Worm (Caenorhabditis elegans) whole organism, young adult: ENCODE measurements around the gene cogc-4.
A peak's percentile ranks its signal among the peaks of the same experiment; 100 is the strongest.

Experiments used
- B0261.1 ChIP-seq: sonication (generic microtip); optimal IDR thresholded peaks from 2 replicates; lab custom pipeline; 2016; ENCODE audit warnings: mild to moderate bottlenecking, missing genetic modification characterization, moderate library complexity, missing compliant biosample characterization
- D2030.7 ChIP-seq: fragments of 200-800 bp; sonication (Bioruptor generic); IDR thresholded peaks from 2 replicates; pipeline ENCODE4 v1.3.6; 2022; ENCODE audit warnings: missing genetic modification reagents, missing genetic modification characterization, missing compliant biosample characterization
- F22D6.2 ChIP-seq: sonication (generic microtip); optimal IDR thresholded peaks from 2 replicates; lab custom pipeline; 2016; ENCODE audit warnings: mild to moderate bottlenecking, missing genetic modification characterization, missing compliant biosample characterization
- F23B12.7 ChIP-seq: sonication (generic microtip); optimal IDR thresholded peaks from 2 replicates; lab custom pipeline; 2017; ENCODE audit warnings: missing genetic modification characterization, mild to moderate bottlenecking, missing compliant biosample characterization, antibody characterized with exemption, moderate library complexity; ENCODE audit not compliant: insufficient read depth
- F33H1.4 ChIP-seq: fragments of 200-800 bp; sonication (Bioruptor generic); IDR thresholded peaks from 2 replicates; pipeline ENCODE4 v1.3.6; 2022; ENCODE audit warnings: missing genetic modification reagents, missing genetic modification characterization, missing compliant biosample characterization
- F39B2.1 ChIP-seq: fragments of 200-800 bp; sonication (Bioruptor generic); IDR thresholded peaks from 2 replicates; pipeline ENCODE4 v1.3.6; 2022; ENCODE audit warnings: missing genetic modification reagents, missing genetic modification characterization, missing compliant biosample characterization
- F57A8.1 ChIP-seq: fragments of 200-800 bp; sonication (Bioruptor generic); optimal IDR thresholded peaks from 2 replicates; lab custom pipeline; 2018; ENCODE audit warnings: mild to moderate bottlenecking, missing genetic modification characterization, moderate library complexity, missing compliant biosample characterization
- Y53F4B.3 ChIP-seq: fragments of 200-800 bp; sonication (Bioruptor generic); IDR thresholded peaks from 2 replicates; pipeline ENCODE4 v1.3.6; 2022; ENCODE audit warnings: missing genetic modification reagents, missing genetic modification characterization, missing compliant biosample characterization
- Y67H2A.10 ChIP-seq: fragments of 200-800 bp; sonication (Bioruptor generic); conservative IDR thresholded peaks from 2 replicates; pipeline ENCODE4 v1.3.6; 2022; ENCODE audit warnings: missing genetic modification reagents, missing genetic modification characterization, missing compliant biosample characterization
- ZK185.1 ChIP-seq: sonication (generic microtip); optimal IDR thresholded peaks from 2 replicates; lab custom pipeline; 2016; ENCODE audit warnings: mild to moderate bottlenecking, missing genetic modification characterization, missing compliant biosample characterization; ENCODE audit not compliant: poor library complexity, severe bottlenecking
- ama-1 ChIP-seq, 3 experiments: fragments of 150-350 bp in 1 of 3; sonication (generic microtip) in 2 of 3; optimal IDR thresholded peaks; 2 replicates each; lab custom pipeline; 2014 to 2018; ENCODE audit warnings: missing biosample characterization in 2 of 3, missing genetic modification characterization in 2 of 3, missing genetic modification reagents in 2 of 3
- attf-3 ChIP-seq: fragments of 200-800 bp; sonication (Bioruptor generic); conservative IDR thresholded peaks from 2 replicates; pipeline ENCODE4 v1.3.6; 2022; ENCODE audit warnings: missing genetic modification reagents, missing genetic modification characterization, missing compliant biosample characterization
- ceh-100 ChIP-seq: fragments of 200-800 bp; sonication (Bioruptor generic); IDR thresholded peaks from 2 replicates; pipeline ENCODE4 v1.3.6; 2022; ENCODE audit warnings: missing genetic modification reagents, missing genetic modification characterization, missing compliant biosample characterization
- ceh-91 ChIP-seq: fragments of 200-800 bp; sonication (Bioruptor generic); IDR thresholded peaks from 2 replicates; pipeline ENCODE4 v1.3.6; 2022; ENCODE audit warnings: missing genetic modification reagents, missing genetic modification characterization, missing compliant biosample characterization
- die-1 ChIP-seq: sonication (generic microtip); optimal IDR thresholded peaks from 2 replicates; lab custom pipeline; 2016; ENCODE audit warnings: missing genotype, mild to moderate bottlenecking, missing genetic modification characterization, missing compliant biosample characterization
- dpl-1 ChIP-seq: fragments of 150-350 bp; optimal IDR thresholded peaks from 2 replicates; lab custom pipeline; 2014; ENCODE audit warnings: missing biosample characterization, missing genetic modification reagents, missing genetic modification characterization
- egl-18 ChIP-seq: fragments of 200-800 bp; sonication (Bioruptor generic); IDR thresholded peaks from 2 replicates; pipeline ENCODE4 v1.3.6; 2022; ENCODE audit warnings: missing genetic modification reagents, missing genetic modification characterization, missing compliant biosample characterization
- ekl-4 ChIP-seq: fragments of 200-800 bp; sonication (Bioruptor generic); IDR thresholded peaks from 2 replicates; pipeline ENCODE4 v1.3.6; 2022; ENCODE audit warnings: missing genetic modification reagents, missing genetic modification characterization, missing compliant biosample characterization
- fkh-3 ChIP-seq: sonication (generic microtip); optimal IDR thresholded peaks from 2 replicates; lab custom pipeline; 2016; ENCODE audit warnings: mild to moderate bottlenecking, missing genetic modification characterization, missing compliant biosample characterization
- hlh-12 ChIP-seq: sonication (generic microtip); optimal IDR thresholded peaks from 2 replicates; lab custom pipeline; 2016; ENCODE audit warnings: missing genetic modification characterization, missing compliant biosample characterization
- hmg-1.2 ChIP-seq: fragments of 200-800 bp; sonication (Bioruptor generic); IDR thresholded peaks from 2 replicates; pipeline ENCODE4 v1.3.6; 2022; ENCODE audit warnings: missing genetic modification reagents, missing genetic modification characterization, missing compliant biosample characterization
- let-526 ChIP-seq: fragments of 200-800 bp; sonication (Bioruptor generic); IDR thresholded peaks from 2 replicates; pipeline ENCODE4 v1.3.6; 2022; ENCODE audit warnings: missing genetic modification reagents, missing genetic modification characterization, missing compliant biosample characterization
- madf-3 ChIP-seq: fragments of 200-800 bp; sonication (Bioruptor generic); IDR thresholded peaks from 2 replicates; pipeline ENCODE4 v1.3.6; 2022; ENCODE audit warnings: missing genetic modification reagents, missing genetic modification characterization, missing compliant biosample characterization
- madf-6 ChIP-seq: fragments of 200-800 bp; sonication (Bioruptor generic); IDR thresholded peaks from 2 replicates; pipeline ENCODE4 v1.3.6; 2022; ENCODE audit warnings: missing genetic modification reagents, missing genetic modification characterization, missing compliant biosample characterization
- mcd-1 ChIP-seq: fragments of 200-800 bp; sonication (Bioruptor generic); IDR thresholded peaks from 2 replicates; pipeline ENCODE4 v1.3.6; 2022; ENCODE audit warnings: missing genetic modification reagents, missing genetic modification characterization, missing compliant biosample characterization
- mes-4 ChIP-seq: sonication (generic microtip); optimal IDR thresholded peaks from 2 replicates; lab custom pipeline; 2016; ENCODE audit warnings: missing genotype, missing genetic modification characterization, missing compliant biosample characterization
- nfyb-1 ChIP-seq: fragments of 200-800 bp; sonication (Bioruptor generic); IDR thresholded peaks from 2 replicates; pipeline ENCODE4 v1.3.6; 2022; ENCODE audit warnings: missing genetic modification reagents, missing genetic modification characterization, missing compliant biosample characterization
- pbrm-1 ChIP-seq: fragments of 200-800 bp; sonication (Bioruptor generic); IDR thresholded peaks from 2 replicates; pipeline ENCODE4 v1.3.6; 2022; ENCODE audit warnings: missing genetic modification reagents, missing genetic modification characterization, missing compliant biosample characterization
- sea-2 ChIP-seq: fragments of 200-800 bp; sonication (Bioruptor generic); IDR thresholded peaks from 2 replicates; pipeline ENCODE4 v1.3.6; 2022; ENCODE audit warnings: missing genetic modification characterization, missing compliant biosample characterization
- snpc-4 ChIP-seq, 5 experiments: fragments of 150-350 bp in 1 of 5; sonication (generic microtip) in 4 of 5; optimal IDR thresholded peaks; 2 replicates each; lab custom pipeline; 2014 to 2018; ENCODE audit warnings: missing genetic modification characterization in 5 of 5, missing biosample characterization in 3 of 5, antibody characterized with exemption in 2 of 5, mild to moderate bottlenecking in 2 of 5, missing compliant biosample characterization in 2 of 5, missing genotype in 2 of 5, moderate library complexity in 2 of 5, missing genetic modification reagents in 1 of 5
- tbx-9 ChIP-seq: sonication (generic microtip); optimal IDR thresholded peaks from 2 replicates; lab custom pipeline; 2016; ENCODE audit warnings: borderline replicate concordance, missing genetic modification characterization, inconsistent platforms, missing compliant biosample characterization
- zfh-2 ChIP-seq: fragments of 200-800 bp; sonication (Bioruptor generic); conservative IDR thresholded peaks from 2 replicates; pipeline ENCODE4 v1.3.6; 2022; ENCODE audit warnings: missing genetic modification reagents, missing genetic modification characterization, missing compliant biosample characterization
- ztf-22 ChIP-seq: fragments of 200-800 bp; sonication (Bioruptor generic); optimal IDR thresholded peaks from 2 replicates; lab custom pipeline; 2018; ENCODE audit warnings: mild to moderate bottlenecking, missing genetic modification characterization, moderate library complexity, missing compliant biosample characterization
- ztf-3 ChIP-seq: fragments of 200-800 bp; sonication (Bioruptor generic); optimal IDR thresholded peaks from 2 replicates; lab custom pipeline; 2018; ENCODE audit warnings: mild to moderate bottlenecking, missing genetic modification characterization, missing compliant biosample characterization
- ztf-6 ChIP-seq: fragments of 200-800 bp; sonication (Bioruptor generic); IDR thresholded peaks from 2 replicates; pipeline ENCODE4 v1.3.6; 2022; ENCODE audit warnings: missing genetic modification reagents, missing genetic modification characterization, missing compliant biosample characterization

Gene cogc-4

ce11 chrII:1371533-1371932, 31.7 kb upstream of the cogc-4 start:
- TF ChIP-seq D2030.7 (GFP tag; lab: Robert Waterston, UW) (no peak), F57A8.1 (GFP tag; lab: Kevin White, UChicago) (no peak), ekl-4 (no peak), madf-6 (GFP tag; lab: Robert Waterston, UW) (no peak), zfh-2 (peak; percentile 70), mcd-1 (GFP tag; lab: Robert Waterston, UW) (no peak)

- TF ChIP-seq F22D6.2 (tag; lab: Kevin White, UChicago) (no peak), madf-3 (GFP tag; lab: Robert Waterston, UW) (no peak), ceh-100 (GFP tag; lab: Robert Waterston, UW) (no peak), egl-18 (no peak), ama-1 (optimal IDR thresholded peaks at IDR 0.05; lab: Kevin White, UChicago) (no peak), ama-1 (GFP tag; optimal IDR thresholded peaks at IDR 0.05; lab: Kevin White, UChicago) (no peak), F23B12.7 (tag; lab: Kevin White, UChicago) (no peak), sea-2 (GFP tag; lab: Robert Waterston, UW) (no peak), ZK185.1 (tag; lab: Kevin White, UChicago) (no peak), snpc-4 (GFP tag; optimal IDR thresholded peaks at IDR 0.05; lab: Kevin White, UChicago) (no peak), snpc-4 (tag; optimal IDR thresholded peaks at IDR 0.05; lab: Kevin White, UChicago) (no peak), pbrm-1 (GFP tag; lab: Robert Waterston, UW) (no peak), fkh-3 (no peak), madf-6 (GFP tag; lab: Robert Waterston, UW) (no peak), attf-3 (GFP tag; lab: Robert Waterston, UW) (no peak), Y67H2A.10 (GFP tag; lab: Robert Waterston, UW) (no peak), let-526 (GFP tag; lab: Robert Waterston, UW) (no peak), ztf-22 (GFP tag; lab: Kevin White, UChicago) (no peak), Y53F4B.3 (GFP tag; lab: Robert Waterston, UW) (no peak), mes-4 (no peak), B0261.1 (tag; lab: Kevin White, UChicago) (no peak)
Measured at ce11 chrII:1372138-1372537, 31.1 kb upstream of the cogc-4 start.

- TF ChIP-seq nfyb-1 (peak; percentile 83), ztf-6 (GFP tag; lab: Robert Waterston, UW) (no peak)
- TF ChIP-seq, all 124 proteins: peak for 1
Measured at ce11 chrII:1372966-1373365, 30.3 kb upstream of the cogc-4 start.

- TF ChIP-seq F39B2.1 (GFP tag; lab: Robert Waterston, UW) (no peak), ZK185.1 (tag; lab: Kevin White, UChicago) (no peak), ceh-91 (GFP tag; lab: Robert Waterston, UW) (no peak), F33H1.4 (GFP tag; lab: Robert Waterston, UW) (no peak), pbrm-1 (GFP tag; lab: Robert Waterston, UW) (no peak), ama-1 (optimal IDR thresholded peaks at IDR 0.05; lab: Kevin White, UChicago) (no peak), ama-1 (GFP tag; optimal IDR thresholded peaks at IDR 0.05; lab: Kevin White, UChicago) (no peak)
Measured at ce11 chrII:1374486-1374885, 28.8 kb upstream of the cogc-4 start.

- TF ChIP-seq dpl-1 (GFP tag; lab: Kevin White, UChicago) = no peak
- TF ChIP-seq hlh-12 (tag; lab: Kevin White, UChicago) = no peak
- no peak for TF ChIP-seq tbx-9 (tag; lab: Kevin White, UChicago)
- TF ChIP-seq ztf-3 (GFP tag; lab: Kevin White, UChicago) = no peak
- no peak for TF ChIP-seq hmg-1.2 (GFP tag; lab: Robert Waterston, UW)
- no peak for TF ChIP-seq die-1 (tag; lab: Kevin White, UChicago)
Measured at ce11 chrII:1374889-1375288, 28.4 kb upstream of the cogc-4 start, which contains the start of gene rog-1. TSS of gene rog-1 (minus strand) at chrII:1374989.
